Worm (Caenorhabditis elegans): ENCODE measurements around the gene clec-153.
A peak's percentile ranks its signal among the peaks of the same experiment; 100 is the strongest.

The clec-153 gene

DNA sequence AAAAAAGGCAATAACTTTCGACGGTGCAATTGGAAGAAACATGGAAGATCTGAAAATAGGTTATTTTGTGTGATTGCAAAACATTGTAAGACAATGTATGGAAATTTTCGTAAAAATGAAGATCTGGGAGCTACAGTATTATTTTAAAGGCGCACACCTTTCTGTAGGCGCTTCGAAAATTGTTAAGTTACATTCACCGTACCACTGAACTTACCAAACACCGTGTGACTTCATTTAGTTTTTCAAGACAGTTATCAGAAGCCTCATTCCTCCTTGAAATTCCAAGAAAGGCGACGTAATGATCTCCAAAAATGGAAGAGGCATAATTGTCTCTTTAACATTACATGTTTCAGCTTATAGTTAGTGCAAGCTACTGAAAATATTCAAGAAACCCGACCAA, 18.9 kb downstream of the clec-153 start:
- TF ChIP-seq madf-2 (tag; optimal IDR thresholded peaks at IDR 0.05) (no peak), odd-2 (tag; optimal IDR thresholded peaks at IDR 0.05) (no peak), ztf-16 (tag; optimal IDR thresholded peaks at IDR 0.05) (no peak)

DNA sequence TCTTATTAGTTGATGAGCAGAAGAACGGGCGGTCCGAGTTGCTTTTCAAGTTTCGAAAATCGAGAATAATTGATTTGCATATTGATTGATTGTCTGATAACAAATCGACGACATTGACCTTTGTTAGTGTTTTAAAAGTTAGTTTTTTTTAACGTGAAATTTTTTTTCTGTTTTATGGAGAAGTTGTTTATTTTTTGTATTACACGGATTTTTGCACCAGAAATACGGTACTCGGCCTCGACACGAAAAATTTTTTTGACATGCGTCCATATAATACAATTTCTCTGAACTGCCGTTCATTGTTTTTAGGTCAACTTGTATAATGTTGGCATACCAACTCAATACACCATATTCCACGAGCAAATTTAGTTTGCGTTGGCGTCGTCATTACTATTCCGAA, 20.4 kb downstream of the clec-153 start, which contains the start of gene T23F11.2:
Gene T23F11.2 (minus strand): TSS at position 101 of the 400 bp plus-strand sequence.
- TF ChIP-seq elt-4 (tag; optimal IDR thresholded peaks at IDR 0.05) (no peak), fax-1 (tag; optimal IDR thresholded peaks at IDR 0.05) (no peak), fkh-10 (GFP tag; optimal IDR thresholded peaks at IDR 0.05) (no peak), ahr-1 (tag; optimal IDR thresholded peaks at IDR 0.05) (no peak), ceh-22 (tag; optimal IDR thresholded peaks at IDR 0.05) (no peak), pat-9 (tag; optimal IDR thresholded peaks at IDR 0.05) (no peak), hlh-15 (tag; optimal IDR thresholded peaks at IDR 0.05) (no peak), sox-2 (GFP tag; IDR thresholded peaks at IDR 0.05) (no peak), K02D7.2 (tag; optimal IDR thresholded peaks at IDR 0.05) (no peak), pha-4 (tag; optimal IDR thresholded peaks at IDR 0.05) (no peak), ets-4 (tag; optimal IDR thresholded peaks at IDR 0.05) (no peak), ceh-9 (tag; optimal IDR thresholded peaks at IDR 0.05) (no peak), elt-2 (tag; optimal IDR thresholded peaks at IDR 0.05) (no peak), ttx-3 (tag; optimal IDR thresholded peaks at IDR 0.05) (no peak), C38D4.7 (GFP tag; optimal IDR thresholded peaks at IDR 0.05) (no peak), C08G9.2 (tag; optimal IDR thresholded peaks at IDR 0.05) (no peak), che-1 (tag; optimal IDR thresholded peaks at IDR 0.05) (no peak), ceh-14 (tag; optimal IDR thresholded peaks at IDR 0.05) (no peak), syd-9 (tag; optimal IDR thresholded peaks at IDR 0.05) (no peak)

DNA sequence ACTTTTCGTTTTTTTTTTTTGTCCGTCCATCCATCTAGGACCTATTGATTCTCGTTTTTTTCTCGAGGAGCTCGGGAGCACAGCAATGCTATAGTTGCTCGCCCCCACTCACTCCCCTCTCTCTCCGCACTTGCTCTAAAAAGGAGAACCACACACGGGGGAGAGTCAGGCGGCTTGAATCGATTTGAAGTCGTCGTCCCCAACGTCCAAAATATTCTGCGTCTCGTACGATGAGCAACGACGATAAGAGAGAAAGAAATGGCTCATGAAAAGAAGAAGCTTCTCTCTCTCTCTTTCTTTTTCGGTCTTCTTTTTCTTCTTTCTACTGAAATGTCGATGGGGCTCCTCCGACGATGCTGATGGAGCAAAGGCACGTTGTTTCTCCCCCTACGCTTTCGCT, 21.4 kb downstream of the clec-153 start:
- no peak for TF ChIP-seq nhr-11 (tag; optimal IDR thresholded peaks at IDR 0.05)
- TF ChIP-seq ceh-6 (GFP tag; optimal IDR thresholded peaks at IDR 0.05) = no peak
- TF ChIP-seq ceh-31 (tag; optimal IDR thresholded peaks at IDR 0.05) = peak; percentile 79
- TF ChIP-seq unc-42 (tag; optimal IDR thresholded peaks at IDR 0.05) = peak; percentile 66
- no peak for TF ChIP-seq unc-55 (GFP tag; optimal IDR thresholded peaks at IDR 0.05)
- peak; percentile 79 for TF ChIP-seq ceh-48 (tag; optimal IDR thresholded peaks at IDR 0.05)
- peak; percentile 9 for TF ChIP-seq lim-6 (tag; optimal IDR thresholded peaks at IDR 0.05)
- peak; percentile 20 for TF ChIP-seq nfya-1 (tag; optimal IDR thresholded peaks at IDR 0.05)
- TF ChIP-seq ref-2 (tag; optimal IDR thresholded peaks at IDR 0.05) = no peak

DNA sequence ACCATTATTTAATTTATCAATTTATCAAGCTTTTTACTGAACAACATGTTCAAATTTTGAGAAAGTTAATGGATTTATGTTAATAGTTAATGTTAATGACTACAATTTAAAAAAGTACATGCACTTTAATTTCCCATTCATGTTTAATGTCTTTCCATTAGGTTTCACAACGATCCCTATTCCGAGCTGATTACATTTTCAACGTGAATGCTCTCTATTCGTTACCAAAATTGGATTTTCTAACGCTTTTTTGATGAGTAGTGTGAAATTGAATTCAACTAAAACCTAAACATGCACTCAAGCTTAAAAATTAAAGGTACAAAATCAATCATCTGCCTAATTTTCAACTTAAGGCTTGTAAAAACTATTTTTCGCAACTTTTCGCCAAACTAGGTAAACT, 22.3 kb downstream of the clec-153 start:
- TF ChIP-seq unc-42 (tag; optimal IDR thresholded peaks at IDR 0.05) (peak; percentile 56), madf-2 (tag; optimal IDR thresholded peaks at IDR 0.05) (no peak), pag-3 (tag; optimal IDR thresholded peaks at IDR 0.05; ENCODE audit: borderline replicate concordance) (no peak), hlh-8 (tag; optimal IDR thresholded peaks at IDR 0.05) (no peak), pqm-1 (tag; optimal IDR thresholded peaks at IDR 0.05) (no peak), F13H6.1 (tag; optimal IDR thresholded peaks at IDR 0.05) (no peak), hlh-6 (tag; optimal IDR thresholded peaks at IDR 0.05) (no peak), K09A11.1 (tag; optimal IDR thresholded peaks at IDR 0.05; ENCODE audit: insufficient read depth) (no peak)

DNA sequence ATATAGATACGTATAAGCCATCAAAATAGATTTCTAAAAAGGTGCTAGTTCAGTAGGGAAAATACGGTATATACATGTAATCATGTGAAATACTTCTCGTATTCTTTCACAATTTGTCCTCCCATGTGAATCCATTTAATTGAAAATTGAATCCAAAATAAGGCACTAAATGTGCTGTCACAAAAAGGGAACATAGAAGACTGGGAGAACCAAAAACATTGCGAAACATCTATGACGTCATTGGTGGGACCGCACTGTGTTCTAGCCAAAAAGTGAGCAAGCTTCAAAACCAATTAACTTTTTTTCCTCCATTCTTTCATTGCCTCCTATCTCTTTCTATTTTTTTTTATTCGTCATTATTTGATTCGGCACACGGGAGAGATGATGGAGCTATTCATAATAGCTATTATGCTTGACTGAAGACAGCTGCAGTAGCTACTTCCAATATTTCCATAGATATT, 23.4 kb downstream of the clec-153 start, which contains the start of gene cdka-1:
Gene cdka-1 (plus strand): TSS at position 411 of the 461 bp plus-strand sequence.
- no peak for TF ChIP-seq K09A11.1 (tag; optimal IDR thresholded peaks at IDR 0.05; ENCODE audit: insufficient read depth)
- no peak for TF ChIP-seq che-1 (tag; optimal IDR thresholded peaks at IDR 0.05)
- TF ChIP-seq pag-3 (tag; optimal IDR thresholded peaks at IDR 0.05; ENCODE audit: borderline replicate concordance) = no peak
- no peak for TF ChIP-seq sox-2 (GFP tag; IDR thresholded peaks at IDR 0.05)
- no peak for TF ChIP-seq nhr-11 (tag; optimal IDR thresholded peaks at IDR 0.05)
- TF ChIP-seq T23F11.4 (GFP tag; optimal IDR thresholded peaks at IDR 0.05) = no peak
- TF ChIP-seq ceh-22 (tag; optimal IDR thresholded peaks at IDR 0.05) = no peak
- TF ChIP-seq dmd-4 (tag; optimal IDR thresholded peaks at IDR 0.05; ENCODE audit: borderline replicate concordance) = no peak
- TF ChIP-seq pqm-1 (tag; optimal IDR thresholded peaks at IDR 0.05) = no peak
- TF ChIP-seq syd-9 (tag; optimal IDR thresholded peaks at IDR 0.05) = no peak
- no peak for TF ChIP-seq ttx-3 (tag; optimal IDR thresholded peaks at IDR 0.05)

All from whole organism, late embryonic.